Fruit fly (Drosophila melanogaster): ENCODE measurements around the gene CG15561.

Gene CG15561

dm6 chr3R:31247281-31247995 lies 31.7 kb upstream of the CG15561 start (continued):
- TF ChIP-seq CG13624 (GFP tag; optimal IDR thresholded peaks at IDR 0.05) (no peak), pros (GFP tag; optimal IDR thresholded peaks at IDR 0.05) (no peak), CG10267 (tag; optimal IDR thresholded peaks at IDR 0.05) (peak; percentile 67), HLH3B (GFP tag; IDR thresholded peaks at IDR 0.05) (peak; percentile 88), Optix (GFP tag; IDR thresholded peaks at IDR 0.05) (peak; percentile 58; the same call in 1 of the 3 replicates), CG7963 (GFP tag; IDR thresholded peaks at IDR 0.05; ENCODE audit: partially characterized antibody) (no peak), salm (tag; optimal IDR thresholded peaks at IDR 0.05) (peak; percentile 61), CG11723 (GFP tag; optimal IDR thresholded peaks at IDR 0.05) (peak; percentile 71), CG12744 (GFP tag; optimal IDR thresholded peaks at IDR 0.05) (peak; percentile 21), CG14710 (tag; optimal IDR thresholded peaks at IDR 0.05) (peak; percentile 74), CG1529 (GFP tag; optimal IDR thresholded peaks at IDR 0.05) (peak; percentile 65), Oaz (GFP tag; IDR thresholded peaks at IDR 0.05) (peak; percentile 72), stwl (tag; optimal IDR thresholded peaks at IDR 0.05) (no peak), CG1024 (GFP tag; IDR thresholded peaks at IDR 0.05) (peak; percentile 44), tap (tag; optimal IDR thresholded peaks at IDR 0.05) (peak; percentile 84), tup (GFP tag; optimal IDR thresholded peaks at IDR 0.05) (peak; percentile 1), az2 (GFP tag; optimal IDR thresholded peaks at IDR 0.05) (peak; percentile 73), CrebB (tag; optimal IDR thresholded peaks at IDR 0.05) (peak; percentile 19), sd (tag; optimal IDR thresholded peaks at IDR 0.05) (peak; percentile 86), CG12104 (GFP tag; optimal IDR thresholded peaks at IDR 0.05) (peak; percentile 24), Hr78 (GFP tag; optimal IDR thresholded peaks at IDR 0.05) (peak in 1 of 2 experiments; percentile 42), E2f1 (GFP tag; IDR thresholded peaks at IDR 0.05) (peak; percentile 80), CG13296 (GFP tag; optimal IDR thresholded peaks at IDR 0.05) (peak; percentile 80), chinmo (GFP tag; IDR thresholded peaks at IDR 0.05; ENCODE audit: partially characterized antibody) (no peak), CG3163 (GFP tag; optimal IDR thresholded peaks at IDR 0.05) (peak; percentile 8), CG4424 (GFP tag; optimal IDR thresholded peaks at IDR 0.05) (peak; percentile 81), Fer3 (tag; optimal IDR thresholded peaks at IDR 0.05) (peak; percentile 61), NfI (GFP tag; optimal IDR thresholded peaks at IDR 0.05) (peak; percentile 46), CG17328 (GFP tag; IDR thresholded peaks at IDR 0.05) (peak; percentile 69), ems (GFP tag; optimal IDR thresholded peaks at IDR 0.05) (peak; percentile 45), CG6813 (GFP tag; optimal IDR thresholded peaks at IDR 0.05) (peak; percentile 28), sisA (GFP tag; IDR thresholded peaks at IDR 0.05) (peak; percentile 85), CG6683 (GFP tag; optimal IDR thresholded peaks at IDR 0.05) (peak; percentile 25), Nf-YA (GFP tag; IDR thresholded peaks at IDR 0.05) (peak; percentile 60; the same call in 1 of the 2 replicates), CG8944 (GFP tag; optimal IDR thresholded peaks at IDR 0.05) (peak; percentile 70), B-H2 (GFP tag; optimal IDR thresholded peaks at IDR 0.05) (no peak), Sox102F (GFP tag; optimal IDR thresholded peaks at IDR 0.05) (peak; percentile 85), sob (GFP tag; IDR thresholded peaks at IDR 0.05) (peak; percentile 77), pfk (GFP tag; optimal IDR thresholded peaks at IDR 0.05) (no peak), prd (optimal IDR thresholded peaks at IDR 0.05) (no peak), prd (GFP tag; IDR thresholded peaks at IDR 0.05) (peak; percentile 79), Ssrp (tag; optimal IDR thresholded peaks at IDR 0.05) (peak; percentile 75), CG12236 (GFP tag; optimal IDR thresholded peaks at IDR 0.05) (no peak), CG7745 (tag; optimal IDR thresholded peaks at IDR 0.05) (no peak), CG8290 (GFP tag; optimal IDR thresholded peaks at IDR 0.05) (no peak), CG8290 (tag; optimal IDR thresholded peaks at IDR 0.05) (peak in 1 of 2 experiments; percentile 63), CG10147 (GFP tag; optimal IDR thresholded peaks at IDR 0.05) (peak; percentile 35), CG4854 (GFP tag; optimal IDR thresholded peaks at IDR 0.05) (peak; percentile 35), ro (GFP tag; IDR thresholded peaks at IDR 0.05) (no peak)
